Worm (Caenorhabditis elegans) whole organism, L4 larva: ENCODE results near the gene Y59A8B.8.

Experiments
- F26F4.8 ChIP-seq: fragments of 200-800 bp; sonication (Bioruptor generic); conservative IDR thresholded peaks from 2 replicates; pipeline ENCODE4 v1.3.6; 2022; ENCODE audit warnings: missing genetic modification characterization, missing compliant biosample characterization
- R02D3.7 ChIP-seq: fragments of 150-350 bp; sonication (generic microtip); optimal IDR thresholded peaks from 3 replicates; lab custom pipeline; 2014; ENCODE audit warnings: missing biosample characterization, missing genetic modification characterization
- T26A8.4 ChIP-seq: fragments of 200-800 bp; sonication (Bioruptor generic); IDR thresholded peaks from 2 replicates; pipeline ENCODE4 v1.3.6; 2022; ENCODE audit warnings: missing genetic modification characterization, missing compliant biosample characterization
- Y48G9A.11 ChIP-seq: fragments of 200-800 bp; sonication (Bioruptor generic); IDR thresholded peaks from 2 replicates; pipeline ENCODE4 v1.3.6; 2022; ENCODE audit warnings: missing genetic modification reagents, missing genetic modification characterization, missing compliant biosample characterization
- ZK546.5 ChIP-seq, 2 experiments: sonication (generic microtip); optimal IDR thresholded peaks; 2 replicates each; lab custom pipeline; 2017; ENCODE audit warnings: missing biosample characterization in 2 of 2, missing genetic modification characterization in 2 of 2
- aha-1 ChIP-seq: fragments of 150-350 bp; peaks from one replicate; lab custom pipeline; 2014; ENCODE audit warnings: missing biosample characterization, missing genetic modification characterization
- attf-4 ChIP-seq: sonication (generic microtip); optimal IDR thresholded peaks from 3 replicates; lab custom pipeline; 2017; ENCODE audit warnings: missing biosample characterization, missing genetic modification characterization
- ceh-32 ChIP-seq: sonication (generic microtip); optimal IDR thresholded peaks from 2 replicates; lab custom pipeline; 2016; ENCODE audit warnings: mild to moderate bottlenecking, missing genetic modification characterization, missing compliant biosample characterization; ENCODE audit not compliant: poor library complexity
- ceh-82 ChIP-seq: sonication (generic microtip); optimal IDR thresholded peaks from 2 replicates; lab custom pipeline; 2017; ENCODE audit warnings: missing biosample characterization, missing genetic modification characterization
- cey-2 ChIP-seq: sonication (generic microtip); optimal IDR thresholded peaks from 3 replicates; lab custom pipeline; 2017; ENCODE audit warnings: missing genetic modification characterization, mild to moderate bottlenecking, missing compliant biosample characterization, antibody characterized with exemption, borderline replicate concordance; ENCODE audit not compliant: insufficient read depth
- daf-16 ChIP-seq, 3 experiments: sonication (generic microtip); optimal IDR thresholded peaks; 2 replicates each; lab custom pipeline; 2016 to 2017; ENCODE audit warnings: missing genetic modification characterization in 3 of 3, missing genetic modification reagents in 3 of 3, mild to moderate bottlenecking in 2 of 3, missing compliant biosample characterization in 2 of 3, missing biosample characterization in 1 of 3, moderate library complexity in 1 of 3
- daf-8 ChIP-seq: fragments of 200-800 bp; sonication (Bioruptor generic); IDR thresholded peaks from 2 replicates; pipeline ENCODE4 v1.3.6; 2022; ENCODE audit warnings: missing genetic modification characterization, missing compliant biosample characterization
- dmd-6 ChIP-seq: fragments of 200-800 bp; sonication (Bioruptor generic); IDR thresholded peaks from 2 replicates; pipeline ENCODE4 v1.3.6; 2022; ENCODE audit warnings: missing genetic modification reagents, missing genetic modification characterization, missing compliant biosample characterization
- egl-43 ChIP-seq: fragments of 200-800 bp; sonication (Bioruptor generic); IDR thresholded peaks from 2 replicates; pipeline ENCODE4 v1.3.6; 2022; ENCODE audit warnings: missing genetic modification reagents, missing genetic modification characterization, missing compliant biosample characterization
- gei-8 ChIP-seq: fragments of 200-800 bp; sonication (Bioruptor generic); optimal IDR thresholded peaks from 2 replicates; lab custom pipeline; 2018; ENCODE audit warnings: mild to moderate bottlenecking, missing genetic modification characterization, missing compliant biosample characterization
- hif-1 ChIP-seq, 2 experiments: sonication (generic microtip); optimal IDR thresholded peaks; 2 replicates each; lab custom pipeline; 2016 to 2017; ENCODE audit warnings: missing compliant biosample characterization in 2 of 2, missing genetic modification characterization in 2 of 2, missing genetic modification reagents in 2 of 2, missing genotype in 2 of 2, mild to moderate bottlenecking in 1 of 2
- lin-15B ChIP-seq: fragments of 150-350 bp; sonication (generic microtip); optimal IDR thresholded peaks from 3 replicates; lab custom pipeline; 2014; ENCODE audit warnings: missing biosample characterization, missing genetic modification characterization
- lin-38 ChIP-seq: fragments of 200-800 bp; sonication (Bioruptor generic); IDR thresholded peaks from 2 replicates; pipeline ENCODE4 v1.3.6; 2022; ENCODE audit warnings: missing genetic modification reagents, missing genetic modification characterization, missing compliant biosample characterization
- lir-3 ChIP-seq: sonication (generic microtip); optimal IDR thresholded peaks from 2 replicates; lab custom pipeline; 2016; ENCODE audit warnings: mild to moderate bottlenecking, missing genetic modification characterization, missing compliant biosample characterization
- mdl-1 ChIP-seq, 2 experiments: fragments of 150-350 bp in 1 of 2; sonication (generic microtip) in 1 of 2; optimal IDR thresholded peaks; 2 replicates each; lab custom pipeline; 2014 to 2017; ENCODE audit warnings: missing biosample characterization in 2 of 2, missing genetic modification characterization in 2 of 2
- mes-2 ChIP-seq: sonication (generic microtip); optimal IDR thresholded peaks from 2 replicates; lab custom pipeline; 2016; ENCODE audit warnings: missing genotype, mild to moderate bottlenecking, missing genetic modification characterization, missing compliant biosample characterization; ENCODE audit not compliant: poor library complexity, severe bottlenecking
- mxl-3 ChIP-seq: fragments of 200-800 bp; sonication (Bioruptor generic); optimal IDR thresholded peaks from 2 replicates; lab custom pipeline; 2018; ENCODE audit warnings: mild to moderate bottlenecking, missing genetic modification characterization, missing compliant biosample characterization
- nhr-111 ChIP-seq: fragments of 200-800 bp; sonication (Bioruptor generic); optimal IDR thresholded peaks from 2 replicates; lab custom pipeline; 2018; ENCODE audit warnings: mild to moderate bottlenecking, missing genetic modification characterization, missing compliant biosample characterization
- nhr-42 ChIP-seq: fragments of 200-800 bp; sonication (Bioruptor generic); IDR thresholded peaks from 2 replicates; pipeline ENCODE4 v1.3.6; 2022; ENCODE audit warnings: missing genetic modification characterization, missing compliant biosample characterization
- php-3 ChIP-seq: fragments of 200-800 bp; sonication (Bioruptor generic); IDR thresholded peaks from 2 replicates; pipeline ENCODE4 v1.3.6; 2022; ENCODE audit warnings: missing genetic modification reagents, missing genetic modification characterization, missing compliant biosample characterization
- set-16 ChIP-seq: fragments of 200-800 bp; sonication (Bioruptor generic); IDR thresholded peaks from 2 replicates; pipeline ENCODE4 v1.3.6; 2022; ENCODE audit warnings: missing genetic modification reagents, missing genetic modification characterization, missing compliant biosample characterization
- skn-1 ChIP-seq: fragments of 150-350 bp; optimal IDR thresholded peaks from 2 replicates; lab custom pipeline; 2014; ENCODE audit warnings: missing biosample characterization, missing genetic modification characterization
- unc-62 ChIP-seq, 3 experiments: fragments of 150-350 bp in 1 of 3; sonication (generic microtip); optimal IDR thresholded peaks in 2 of 3; peaks in 1 of 3; 1 replicate in 1 of 3; 2 replicates in 2 of 3; lab custom pipeline; 2014 to 2017; ENCODE audit warnings: missing biosample characterization in 3 of 3, missing genetic modification characterization in 3 of 3, missing genetic modification reagents in 3 of 3, missing genotype in 1 of 3
- vab-7 ChIP-seq: fragments of 200-800 bp; sonication (Bioruptor generic); IDR thresholded peaks from 2 replicates; pipeline ENCODE4 v1.3.6; 2022; ENCODE audit warnings: missing genetic modification reagents, missing genetic modification characterization, missing compliant biosample characterization
- zag-1 ChIP-seq: fragments of 150-350 bp; optimal IDR thresholded peaks from 2 replicates; lab custom pipeline; 2014; ENCODE audit warnings: missing biosample characterization, missing genetic modification characterization
- ztf-11 ChIP-seq: fragments of 150-350 bp; optimal IDR thresholded peaks from 2 replicates; lab custom pipeline; 2014; ENCODE audit warnings: missing biosample characterization, missing genetic modification characterization

Y59A8B.8 gene

DNA sequence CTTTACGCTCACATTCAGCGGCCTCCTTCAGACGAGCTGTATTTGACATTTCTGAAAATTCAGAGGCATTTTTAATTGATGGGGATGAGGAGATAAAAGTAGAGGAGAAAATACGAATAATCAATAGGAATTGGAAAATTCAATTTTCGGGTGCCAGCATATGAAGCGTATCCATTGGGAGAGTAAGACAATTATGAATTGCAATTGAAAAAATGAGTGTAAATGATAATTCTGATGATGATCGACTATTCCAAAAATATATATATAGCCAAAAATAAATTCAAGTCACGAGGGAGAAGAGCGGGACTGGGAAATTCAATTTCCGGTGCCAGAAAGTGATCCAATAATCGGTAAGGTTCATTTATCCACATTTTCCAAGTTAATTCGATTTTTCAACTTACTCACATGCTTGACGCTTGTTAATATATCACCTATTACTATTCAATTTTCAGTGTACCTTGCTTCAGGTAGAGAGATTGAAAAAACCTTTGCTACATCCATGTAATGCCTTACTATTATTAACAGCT is at the start of gene Y59A8B.8:
Gene Y59A8B.8, minus strand, starts transcription at position 51 of the 527 bp plus-strand sequence.
- peak; percentile 50 for TF ChIP-seq aha-1 (tag; lab: Kevin White, UChicago)
- no peak for TF ChIP-seq php-3 (GFP tag; lab: Robert Waterston, UW)
- TF ChIP-seq, all 104 proteins: peak for 1

DNA sequence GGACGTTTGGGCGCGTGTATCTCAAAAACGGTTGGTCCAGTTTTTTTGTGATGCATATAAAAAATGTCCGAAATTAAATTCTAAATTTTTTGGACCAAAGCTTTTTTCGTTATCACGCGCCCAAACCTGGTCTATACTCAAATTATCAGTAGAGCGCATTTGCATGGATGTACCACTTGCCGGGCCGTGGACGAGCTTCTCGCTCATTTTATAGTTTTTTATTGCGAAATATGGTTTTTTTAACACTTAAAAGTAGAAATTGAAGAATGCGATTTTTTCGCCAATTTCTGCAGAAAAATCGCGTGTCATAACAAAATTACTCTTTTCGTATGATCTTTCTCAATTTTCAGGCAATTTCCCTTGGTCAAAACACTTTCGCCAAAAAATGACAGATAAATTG is 48.9 kb upstream of the Y59A8B.8 start:
- TF ChIP-seq aha-1 (tag; lab: Kevin White, UChicago) (peak; percentile 34), mes-2 (tag; lab: Kevin White, UChicago) (peak; percentile 45), lin-38 (peak; percentile 92)

DNA sequence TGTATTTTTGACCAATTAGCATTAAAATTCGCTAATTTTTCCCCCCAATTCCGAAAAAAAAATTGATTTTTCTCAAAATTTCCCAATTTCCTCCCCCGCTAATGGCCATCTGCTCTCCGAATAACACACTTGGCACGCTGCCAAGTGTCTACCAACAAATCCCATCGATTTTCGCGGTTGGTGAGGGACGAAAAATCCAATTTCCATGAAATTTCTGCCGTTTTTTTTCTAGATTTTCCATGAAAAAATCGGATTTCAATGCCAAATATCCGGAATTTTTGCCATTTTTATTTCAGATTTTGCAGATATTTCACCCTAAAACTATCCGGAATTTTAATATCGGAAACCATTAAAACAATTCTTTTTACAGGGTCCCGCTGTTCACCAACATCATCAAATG is 43.3 kb upstream of the Y59A8B.8 start:
- no peak for TF ChIP-seq ceh-32 (tag; lab: Kevin White, UChicago)
- no peak for TF ChIP-seq gei-8 (GFP tag; lab: Kevin White, UChicago)
- peak in 1 of 2 experiments; percentile 97 for TF ChIP-seq unc-62 (GFP tag; optimal IDR thresholded peaks at IDR 0.05 in 1 of 2; lab: Kevin White, UChicago)
- TF ChIP-seq unc-62 (tag; optimal IDR thresholded peaks at IDR 0.05; lab: Kevin White, UChicago) = no peak
- no peak for TF ChIP-seq vab-7 (GFP tag; lab: Robert Waterston, UW)
- no peak for TF ChIP-seq ZK546.5 (tag; optimal IDR thresholded peaks at IDR 0.05; lab: Kevin White, UChicago)

DNA sequence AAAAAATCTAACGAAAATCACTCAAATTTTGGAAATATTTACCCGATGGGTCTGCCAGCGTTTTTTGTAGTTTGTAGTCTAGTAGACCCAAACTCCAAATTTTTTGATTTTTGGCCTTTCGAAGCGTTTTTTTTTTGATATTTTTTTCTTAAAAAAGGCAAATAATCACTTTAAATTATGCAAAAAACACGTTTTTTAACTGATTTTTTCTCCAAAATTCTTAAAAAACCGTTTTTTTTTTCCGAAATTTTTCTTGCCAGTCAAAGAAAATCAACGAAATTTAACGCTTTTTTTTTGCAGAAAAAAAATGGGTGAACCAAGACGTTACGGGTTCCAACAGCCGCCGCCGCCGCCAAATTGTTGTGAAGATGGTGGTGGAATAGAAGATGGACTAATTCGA is 41.9 kb upstream of the Y59A8B.8 start, which contains the start of gene Y37H2A.1:
Gene Y37H2A.1, plus strand, starts transcription at position 301 of the 400 bp plus-strand sequence.
- TF ChIP-seq lir-3 (tag; lab: Kevin White, UChicago) (no peak), cey-2 (no peak), mdl-1 (tag; optimal IDR thresholded peaks at IDR 0.05; lab: Kevin White, UChicago) (no peak), attf-4 (tag; lab: Kevin White, UChicago) (no peak), T26A8.4 (GFP tag; lab: Robert Waterston, UW) (no peak), F26F4.8 (no peak), nhr-42 (no peak), zag-1 (tag; lab: Kevin White, UChicago) (no peak), R02D3.7 (tag; lab: Kevin White, UChicago) (no peak), ztf-11 (tag; lab: Kevin White, UChicago) (no peak), ceh-82 (tag; lab: Kevin White, UChicago) (no peak)

DNA sequence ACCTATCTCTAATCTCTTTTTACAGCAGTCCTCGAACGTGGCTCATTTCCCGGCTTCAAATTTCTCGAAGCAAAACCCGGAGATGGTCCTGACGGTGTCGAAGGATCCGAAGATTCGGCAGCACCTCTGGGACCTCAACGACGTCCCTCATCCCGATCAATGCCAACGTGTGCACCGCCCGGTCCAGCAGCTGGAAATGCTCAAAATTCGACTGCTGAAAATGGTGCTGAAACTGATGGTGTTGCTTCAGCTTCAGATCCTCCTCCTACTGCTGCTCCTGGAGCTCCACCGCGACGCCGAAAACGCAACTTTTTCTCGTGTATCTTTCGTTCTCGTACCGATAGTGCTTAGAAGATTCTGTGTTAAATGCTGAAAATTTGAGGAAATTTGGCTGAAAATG is 39.9 kb upstream of the Y59A8B.8 start:
- TF ChIP-seq nhr-42 (no peak), aha-1 (tag; lab: Kevin White, UChicago) (peak; percentile 72), set-16 (peak; percentile 72), dmd-6 (GFP tag; lab: Robert Waterston, UW) (no peak), hif-1 (tag; optimal IDR thresholded peaks at IDR 0.05; lab: Kevin White, UChicago) (no peak), nhr-111 (GFP tag; lab: Kevin White, UChicago) (no peak), Y48G9A.11 (GFP tag; lab: Robert Waterston, UW) (no peak), skn-1 (tag; lab: Kevin White, UChicago) (no peak), daf-8 (GFP tag; lab: Robert Waterston, UW) (no peak), lin-15B (tag; lab: Kevin White, UChicago) (no peak), daf-16 (GFP tag; optimal IDR thresholded peaks at IDR 0.05; lab: Kevin White, UChicago) (no peak), daf-16 (tag; optimal IDR thresholded peaks at IDR 0.05; lab: Kevin White, UChicago) (no peak), mxl-3 (no peak), egl-43 (GFP tag; lab: Robert Waterston, UW) (0 out of 2 replicates have a peak, but pooled peaks have one; percentile 22)
- TF ChIP-seq, all 104 proteins: peak for 3
